Worm (Caenorhabditis elegans) whole organism, young adult: ENCODE results near the gene cyp-44A1.

Experiments
- B0336.3 ChIP-seq: fragments of 200-800 bp; sonication (Bioruptor generic); IDR thresholded peaks from 2 replicates; pipeline ENCODE4 v1.3.6; 2022; ENCODE audit warnings: missing genetic modification characterization, missing compliant biosample characterization
- F10E7.11 ChIP-seq: sonication (generic microtip); optimal IDR thresholded peaks from 2 replicates; lab custom pipeline; 2017; ENCODE audit warnings: mild to moderate bottlenecking, missing genetic modification characterization, moderate library complexity, missing compliant biosample characterization
- F22D6.2 ChIP-seq: sonication (generic microtip); optimal IDR thresholded peaks from 2 replicates; lab custom pipeline; 2016; ENCODE audit warnings: mild to moderate bottlenecking, missing genetic modification characterization, missing compliant biosample characterization
- F39B2.1 ChIP-seq: fragments of 200-800 bp; sonication (Bioruptor generic); IDR thresholded peaks from 2 replicates; pipeline ENCODE4 v1.3.6; 2022; ENCODE audit warnings: missing genetic modification reagents, missing genetic modification characterization, missing compliant biosample characterization
- F55B11.4 ChIP-seq: sonication (generic microtip); optimal IDR thresholded peaks from 2 replicates; lab custom pipeline; 2016; ENCODE audit warnings: missing compliant biosample characterization, missing genetic modification characterization, borderline replicate concordance; ENCODE audit not compliant: insufficient read depth
- K11D2.4 ChIP-seq: fragments of 200-800 bp; sonication (Bioruptor generic); IDR thresholded peaks from 2 replicates; pipeline ENCODE4 v1.3.6; 2022; ENCODE audit warnings: missing genetic modification reagents, missing genetic modification characterization, missing compliant biosample characterization
- Y79H2A.3 ChIP-seq: fragments of 200-800 bp; sonication (Bioruptor generic); conservative IDR thresholded peaks from 2 replicates; pipeline ENCODE4 v1.3.6; 2022; ENCODE audit warnings: missing genetic modification reagents, missing genetic modification characterization, missing compliant biosample characterization
- Y95B8A.8 ChIP-seq: fragments of 200-800 bp; sonication (Bioruptor generic); IDR thresholded peaks from 2 replicates; pipeline ENCODE4 v1.3.6; 2022; ENCODE audit warnings: missing genetic modification reagents, missing genetic modification characterization, missing compliant biosample characterization
- aptf-2 ChIP-seq: fragments of 200-800 bp; sonication (Bioruptor generic); conservative IDR thresholded peaks from 2 replicates; pipeline ENCODE4 v1.3.6; 2022; ENCODE audit warnings: missing genetic modification reagents, missing genetic modification characterization, missing compliant biosample characterization
- aptf-3 ChIP-seq: fragments of 200-800 bp; sonication (Bioruptor generic); IDR thresholded peaks from 2 replicates; pipeline ENCODE4 v1.3.6; 2022; ENCODE audit warnings: missing genetic modification characterization, missing compliant biosample characterization
- atf-7 ChIP-seq: sonication (generic microtip); optimal IDR thresholded peaks from 2 replicates; lab custom pipeline; 2017; ENCODE audit warnings: mild to moderate bottlenecking, missing genetic modification characterization, missing compliant biosample characterization
- athp-1 ChIP-seq: sonication (generic microtip); optimal IDR thresholded peaks from 2 replicates; lab custom pipeline; 2017; ENCODE audit warnings: mild to moderate bottlenecking, missing genetic modification characterization, missing compliant biosample characterization
- bed-2 ChIP-seq: fragments of 200-800 bp; sonication (Bioruptor generic); IDR thresholded peaks from 2 replicates; pipeline ENCODE4 v1.3.6; 2022; ENCODE audit warnings: missing genetic modification reagents, missing genetic modification characterization, missing compliant biosample characterization
- ceh-100 ChIP-seq: fragments of 200-800 bp; sonication (Bioruptor generic); IDR thresholded peaks from 2 replicates; pipeline ENCODE4 v1.3.6; 2022; ENCODE audit warnings: missing genetic modification reagents, missing genetic modification characterization, missing compliant biosample characterization
- ceh-27 ChIP-seq: fragments of 200-800 bp; sonication (Bioruptor generic); optimal IDR thresholded peaks from 2 replicates; lab custom pipeline; 2018; ENCODE audit warnings: mild to moderate bottlenecking, missing genetic modification characterization, moderate library complexity, missing compliant biosample characterization
- ceh-91 ChIP-seq: fragments of 200-800 bp; sonication (Bioruptor generic); IDR thresholded peaks from 2 replicates; pipeline ENCODE4 v1.3.6; 2022; ENCODE audit warnings: missing genetic modification reagents, missing genetic modification characterization, missing compliant biosample characterization
- dpff-1 ChIP-seq: sonication (generic microtip); optimal IDR thresholded peaks from 2 replicates; lab custom pipeline; 2017; ENCODE audit warnings: mild to moderate bottlenecking, missing genetic modification characterization, missing compliant biosample characterization
- ekl-4 ChIP-seq: fragments of 200-800 bp; sonication (Bioruptor generic); IDR thresholded peaks from 2 replicates; pipeline ENCODE4 v1.3.6; 2022; ENCODE audit warnings: missing genetic modification reagents, missing genetic modification characterization, missing compliant biosample characterization
- gei-17 ChIP-seq: fragments of 200-800 bp; sonication (Bioruptor generic); optimal IDR thresholded peaks from 2 replicates; lab custom pipeline; 2018; ENCODE audit warnings: mild to moderate bottlenecking, missing genetic modification characterization, missing compliant biosample characterization
- him-1 ChIP-seq: sonication (generic microtip); optimal IDR thresholded peaks from 2 replicates; lab custom pipeline; 2016; ENCODE audit warnings: missing genotype, missing genetic modification reagents, missing genetic modification characterization, missing compliant biosample characterization
- hlh-12 ChIP-seq: sonication (generic microtip); optimal IDR thresholded peaks from 2 replicates; lab custom pipeline; 2016; ENCODE audit warnings: missing genetic modification characterization, missing compliant biosample characterization
- hlh-26 ChIP-seq: fragments of 200-800 bp; sonication (Bioruptor generic); conservative IDR thresholded peaks from 2 replicates; pipeline ENCODE4 v1.3.6; 2022; ENCODE audit warnings: missing genetic modification reagents, missing genetic modification characterization, missing compliant biosample characterization
- hmg-1.2 ChIP-seq: fragments of 200-800 bp; sonication (Bioruptor generic); IDR thresholded peaks from 2 replicates; pipeline ENCODE4 v1.3.6; 2022; ENCODE audit warnings: missing genetic modification reagents, missing genetic modification characterization, missing compliant biosample characterization
- hmg-20 ChIP-seq: fragments of 200-800 bp; sonication (Bioruptor generic); IDR thresholded peaks from 2 replicates; pipeline ENCODE4 v1.3.6; 2022; ENCODE audit warnings: missing genetic modification reagents, missing genetic modification characterization, missing compliant biosample characterization
- hrde-1 ChIP-seq: sonication (generic microtip); optimal IDR thresholded peaks from 2 replicates; lab custom pipeline; 2016; ENCODE audit warnings: missing genetic modification characterization, mild to moderate bottlenecking, missing compliant biosample characterization, moderate library complexity, missing genotype, missing genetic modification reagents, borderline replicate concordance
- lin-26 ChIP-seq: fragments of 200-800 bp; sonication (Bioruptor generic); IDR thresholded peaks from 2 replicates; pipeline ENCODE4 v1.3.6; 2022; ENCODE audit warnings: missing genetic modification reagents, missing genetic modification characterization, missing compliant biosample characterization
- lin-54 ChIP-seq: fragments of 200-800 bp; sonication (Bioruptor generic); optimal IDR thresholded peaks from 2 replicates; lab custom pipeline; 2018; ENCODE audit warnings: mild to moderate bottlenecking, missing genetic modification characterization, missing compliant biosample characterization
- lsy-27 ChIP-seq: sonication (generic microtip); optimal IDR thresholded peaks from 2 replicates; lab custom pipeline; 2017; ENCODE audit warnings: missing genetic modification characterization, mild to moderate bottlenecking, missing compliant biosample characterization, antibody characterized with exemption, missing genotype, borderline replicate concordance; ENCODE audit not compliant: insufficient read depth
- mcd-1 ChIP-seq: fragments of 200-800 bp; sonication (Bioruptor generic); IDR thresholded peaks from 2 replicates; pipeline ENCODE4 v1.3.6; 2022; ENCODE audit warnings: missing genetic modification reagents, missing genetic modification characterization, missing compliant biosample characterization
- mes-4 ChIP-seq: sonication (generic microtip); optimal IDR thresholded peaks from 2 replicates; lab custom pipeline; 2016; ENCODE audit warnings: missing genotype, missing genetic modification characterization, missing compliant biosample characterization
- nfya-1 ChIP-seq: sonication (generic microtip); optimal IDR thresholded peaks from 2 replicates; lab custom pipeline; 2017; ENCODE audit warnings: antibody characterized with exemption, missing compliant biosample characterization, missing genetic modification characterization, borderline replicate concordance; ENCODE audit not compliant: insufficient read depth
- nfya-2 ChIP-seq: fragments of 200-800 bp; sonication (Bioruptor generic); IDR thresholded peaks from 2 replicates; pipeline ENCODE4 v1.3.6; 2022; ENCODE audit warnings: missing genetic modification reagents, missing genetic modification characterization, missing compliant biosample characterization
- nhr-179 ChIP-seq: sonication (generic microtip); optimal IDR thresholded peaks from 2 replicates; lab custom pipeline; 2016; ENCODE audit warnings: mild to moderate bottlenecking, missing genetic modification characterization, missing compliant biosample characterization
- nhr-27 ChIP-seq: fragments of 200-800 bp; sonication (Bioruptor generic); optimal IDR thresholded peaks from 2 replicates; lab custom pipeline; 2018; ENCODE audit warnings: mild to moderate bottlenecking, missing genetic modification characterization, moderate library complexity, missing compliant biosample characterization
- rcor-1 ChIP-seq: fragments of 200-800 bp; sonication (Bioruptor generic); IDR thresholded peaks from 2 replicates; pipeline ENCODE4 v1.3.6; 2022; ENCODE audit warnings: missing genetic modification reagents, missing genetic modification characterization, missing compliant biosample characterization
- rec-8 ChIP-seq, 2 experiments: sonication (generic microtip); optimal IDR thresholded peaks; 2 replicates each; lab custom pipeline; 2016; ENCODE audit warnings: mild to moderate bottlenecking in 2 of 2, missing genetic modification characterization in 2 of 2, missing genetic modification reagents in 2 of 2, missing genotype in 2 of 2, missing biosample characterization in 1 of 2, missing compliant biosample characterization in 1 of 2, moderate library complexity in 1 of 2
- repo-1 ChIP-seq: sonication (generic microtip); optimal IDR thresholded peaks from 2 replicates; lab custom pipeline; 2017; ENCODE audit warnings: mild to moderate bottlenecking, missing genetic modification characterization, missing compliant biosample characterization
- snpc-1.1 ChIP-seq: sonication (generic microtip); optimal IDR thresholded peaks from 2 replicates; lab custom pipeline; 2017; ENCODE audit warnings: missing genetic modification characterization, mild to moderate bottlenecking, missing compliant biosample characterization, antibody characterized with exemption, moderate library complexity, missing genotype, missing genetic modification reagents; ENCODE audit not compliant: insufficient read depth
- snpc-1.3 ChIP-seq: sonication (generic microtip); optimal IDR thresholded peaks from 2 replicates; lab custom pipeline; 2017; ENCODE audit warnings: missing genetic modification characterization, mild to moderate bottlenecking, missing compliant biosample characterization, antibody characterized with exemption, moderate library complexity, missing genotype, missing genetic modification reagents; ENCODE audit not compliant: insufficient read depth
- snpc-3.4 ChIP-seq: sonication (generic microtip); optimal IDR thresholded peaks from 2 replicates; lab custom pipeline; 2017; ENCODE audit warnings: missing genetic modification characterization, mild to moderate bottlenecking, missing compliant biosample characterization, antibody characterized with exemption, moderate library complexity, missing genotype, missing genetic modification reagents
- snpc-4 ChIP-seq, 5 experiments: fragments of 150-350 bp in 1 of 5; sonication (generic microtip) in 4 of 5; optimal IDR thresholded peaks; 2 replicates each; lab custom pipeline; 2014 to 2018; ENCODE audit warnings: missing genetic modification characterization in 5 of 5, missing biosample characterization in 3 of 5, antibody characterized with exemption in 2 of 5, mild to moderate bottlenecking in 2 of 5, missing compliant biosample characterization in 2 of 5, missing genotype in 2 of 5, moderate library complexity in 2 of 5, missing genetic modification reagents in 1 of 5
- sptf-2 ChIP-seq: fragments of 200-800 bp; sonication (Bioruptor generic); optimal IDR thresholded peaks from 2 replicates; lab custom pipeline; 2018; ENCODE audit warnings: mild to moderate bottlenecking, missing genetic modification characterization, missing compliant biosample characterization
- tbx-9 ChIP-seq: sonication (generic microtip); optimal IDR thresholded peaks from 2 replicates; lab custom pipeline; 2016; ENCODE audit warnings: borderline replicate concordance, missing genetic modification characterization, inconsistent platforms, missing compliant biosample characterization
- tlf-1 ChIP-seq: fragments of 200-800 bp; sonication (Bioruptor generic); optimal IDR thresholded peaks from 2 replicates; lab custom pipeline; 2018; ENCODE audit warnings: mild to moderate bottlenecking, missing genetic modification characterization, missing compliant biosample characterization
- zim-3 ChIP-seq: sonication (generic microtip); optimal IDR thresholded peaks from 2 replicates; lab custom pipeline; 2017; ENCODE audit warnings: mild to moderate bottlenecking, missing genetic modification characterization, moderate library complexity, missing compliant biosample characterization
- ztf-3 ChIP-seq: fragments of 200-800 bp; sonication (Bioruptor generic); optimal IDR thresholded peaks from 2 replicates; lab custom pipeline; 2018; ENCODE audit warnings: mild to moderate bottlenecking, missing genetic modification characterization, missing compliant biosample characterization
- ztf-6 ChIP-seq: fragments of 200-800 bp; sonication (Bioruptor generic); IDR thresholded peaks from 2 replicates; pipeline ENCODE4 v1.3.6; 2022; ENCODE audit warnings: missing genetic modification reagents, missing genetic modification characterization, missing compliant biosample characterization

The cyp-44A1 gene

ce11 chrII:5544145-5544515, 40.3 kb downstream of the cyp-44A1 start (continued):
- TF ChIP-seq nfya-2 (GFP tag; lab: Robert Waterston, UW): no peak
- no peak for TF ChIP-seq bed-2 (GFP tag; lab: Robert Waterston, UW)
- TF ChIP-seq snpc-4 (GFP tag; optimal IDR thresholded peaks at IDR 0.05; lab: Kevin White, UChicago): peak; percentile 93
- TF ChIP-seq snpc-4 (tag; optimal IDR thresholded peaks at IDR 0.05; lab: Kevin White, UChicago): peak; percentile 98 to 99 (median 98)
- TF ChIP-seq B0336.3 (GFP tag; lab: Robert Waterston, UW): peak; percentile 54; the same call in 1 of the 2 replicates
- no peak for TF ChIP-seq tbx-9
- no peak for TF ChIP-seq mes-4 (tag; lab: Kevin White, UChicago)
- TF ChIP-seq ceh-27 (GFP tag; lab: Kevin White, UChicago): peak; percentile 50
- TF ChIP-seq sptf-2: no peak
- TF ChIP-seq gei-17: no peak
- no peak for TF ChIP-seq nhr-179 (tag; lab: Kevin White, UChicago)
- TF ChIP-seq K11D2.4 (GFP tag; lab: Robert Waterston, UW): peak; percentile 62; the same call in 1 of the 2 replicates
- no peak for TF ChIP-seq ztf-6 (GFP tag; lab: Robert Waterston, UW)
- TF ChIP-seq F10E7.11 (tag; lab: Kevin White, UChicago): no peak
- TF ChIP-seq lin-54 (GFP tag; lab: Kevin White, UChicago): peak; percentile 25
- no peak for TF ChIP-seq athp-1 (tag; lab: Kevin White, UChicago)
- TF ChIP-seq aptf-3 (GFP tag; lab: Robert Waterston, UW): no peak; the same call in 1 of the 2 replicates
- no peak for TF ChIP-seq aptf-2 (GFP tag; lab: Robert Waterston, UW)
- no peak for TF ChIP-seq snpc-3.4 (tag; lab: Kevin White, UChicago)
- TF ChIP-seq mcd-1 (GFP tag; lab: Robert Waterston, UW): peak; percentile 61
- no peak for TF ChIP-seq F55B11.4
- TF ChIP-seq atf-7: no peak
- no peak for TF ChIP-seq nhr-27 (tag; lab: Kevin White, UChicago)
- TF ChIP-seq snpc-1.1 (tag; lab: Kevin White, UChicago): peak; percentile 82
- no peak for TF ChIP-seq ztf-3 (GFP tag; lab: Kevin White, UChicago)
- no peak for TF ChIP-seq hrde-1
- TF ChIP-seq snpc-1.3: no peak
- no peak for TF ChIP-seq dpff-1 (tag; lab: Kevin White, UChicago)
- TF ChIP-seq him-1: no peak
- TF ChIP-seq rec-8 (tag; optimal IDR thresholded peaks at IDR 0.05; lab: Kevin White, UChicago): no peak
- no peak for TF ChIP-seq lsy-27 (tag; lab: Kevin White, UChicago)
- peak; percentile 31; the same call in 1 of the 2 replicates for TF ChIP-seq rcor-1 (GFP tag; lab: Robert Waterston, UW)
- TF ChIP-seq nfya-1 (tag; lab: Kevin White, UChicago): no peak
- TF ChIP-seq lin-26 (GFP tag; lab: Robert Waterston, UW): no peak
- TF ChIP-seq ceh-91 (GFP tag; lab: Robert Waterston, UW): no peak
- TF ChIP-seq ekl-4 (GFP tag; lab: Robert Waterston, UW): no peak
- no peak for TF ChIP-seq Y95B8A.8 (GFP tag; lab: Robert Waterston, UW)
- TF ChIP-seq tlf-1 (GFP tag; lab: Kevin White, UChicago): no peak
- TF ChIP-seq ceh-100 (GFP tag; lab: Robert Waterston, UW): no peak
- TF ChIP-seq repo-1 (tag; lab: Kevin White, UChicago): no peak
- TF ChIP-seq F39B2.1: no peak
- no peak for TF ChIP-seq Y79H2A.3
- 0 out of 2 replicates have a peak, but pooled peaks have one; percentile 27 for TF ChIP-seq hmg-20
- no peak for TF ChIP-seq hlh-12 (tag; lab: Kevin White, UChicago)
- no peak for TF ChIP-seq zim-3
- TF ChIP-seq hlh-26 (GFP tag; lab: Robert Waterston, UW): no peak
- peak; percentile 32 for TF ChIP-seq F22D6.2 (tag; lab: Kevin White, UChicago)
- peak; percentile 53 for TF ChIP-seq hmg-1.2
